Worm (Caenorhabditis elegans) whole organism, L4 larva: ENCODE results near the gene T05C7.8.

ENCODE experiments used
- mdt-29 ChIP-seq: fragments of 200-800 bp; sonication (Bioruptor generic); IDR thresholded peaks from 2 replicates; pipeline ENCODE4 v1.3.6; 2022; ENCODE audit warnings: missing genetic modification reagents, missing genetic modification characterization, missing compliant biosample characterization
- mxl-3 ChIP-seq: fragments of 200-800 bp; sonication (Bioruptor generic); optimal IDR thresholded peaks from 2 replicates; lab custom pipeline; 2018; ENCODE audit warnings: mild to moderate bottlenecking, missing genetic modification characterization, missing compliant biosample characterization

- TF ChIP-seq mdt-29 (GFP tag; lab: Robert Waterston, UW) (no peak), mxl-3 (GFP tag; lab: Kevin White, UChicago) (no peak)
Observed at ce11 chrIV:71266-71665, 4.9 kb upstream of the T05C7.8 start.
